Worm (Caenorhabditis elegans) whole organism, L4/young adult: ENCODE measurements around the gene F47G3.3.

Experiments used
- dao-5 ChIP-seq: sonication (generic microtip); optimal IDR thresholded peaks from 2 replicates; lab custom pipeline; 2016; ENCODE audit warnings: missing genotype, missing genetic modification characterization, moderate library complexity, missing compliant biosample characterization
- him-1 ChIP-seq: sonication (generic microtip); optimal IDR thresholded peaks from 2 replicates; lab custom pipeline; 2016; ENCODE audit warnings: missing genotype, missing genetic modification reagents, missing genetic modification characterization, missing compliant biosample characterization

- no peak for TF ChIP-seq him-1
- TF ChIP-seq dao-5: no peak
Observed at ce11 chrX:2380818-2381217, 5.0 kb downstream of the F47G3.3 start.
